Fruit fly (Drosophila melanogaster) whole organism, embryonic: ENCODE results near the gene CG16789.

Experiments used
- ATbp ChIP-seq: fragments of 200-800 bp; sonication (Bioruptor generic); optimal IDR thresholded peaks from 2 replicates; lab custom pipeline; 2017; ENCODE audit warnings: missing biosample characterization, mild to moderate bottlenecking, missing genetic modification characterization, missing genetic modification reagents
- BtbVII ChIP-seq: fragments of 200-800 bp; sonication (Bioruptor generic); optimal IDR thresholded peaks from 3 replicates; lab custom pipeline; 2017; ENCODE audit warnings: missing biosample characterization, mild to moderate bottlenecking, missing genetic modification characterization
- CG1024 ChIP-seq: fragments of 200-800 bp; sonication (Bioruptor generic); IDR thresholded peaks from 2 replicates; pipeline ENCODE4 v1.3.6; 2022; ENCODE audit warnings: missing biosample characterization, missing genetic modification characterization
- CG10321 ChIP-seq: fragments of 200-800 bp; sonication (Bioruptor generic); IDR thresholded peaks from 2 replicates; pipeline ENCODE4 v1.3.6; 2022; ENCODE audit warnings: missing biosample characterization, missing genetic modification characterization
- CG10959 ChIP-seq: fragments of 200-800 bp; sonication (Bioruptor generic); IDR thresholded peaks from 2 replicates; pipeline ENCODE4 v1.3.6; 2022; ENCODE audit warnings: missing biosample characterization, missing genetic modification characterization
- CG11085 ChIP-seq: fragments of 200-800 bp; sonication (Bioruptor generic); IDR thresholded peaks from 2 replicates; pipeline ENCODE4 v1.3.6; 2022; ENCODE audit warnings: missing biosample characterization, missing genetic modification characterization
- CG12155 ChIP-seq: fragments of 200-800 bp; sonication (Bioruptor generic); optimal IDR thresholded peaks from 3 replicates; lab custom pipeline; 2016; ENCODE audit warnings: missing biosample characterization, missing genetic modification characterization
- CG1233 ChIP-seq: fragments of 200-800 bp; sonication (Bioruptor generic); optimal IDR thresholded peaks from 4 replicates; lab custom pipeline; 2018; ENCODE audit warnings: missing biosample characterization, mild to moderate bottlenecking, missing genetic modification characterization
- CG15479 ChIP-seq: fragments of 200-800 bp; sonication (Bioruptor generic); optimal IDR thresholded peaks from 3 replicates; lab custom pipeline; 2019; ENCODE audit warnings: missing biosample characterization, mild to moderate bottlenecking, missing genetic modification characterization, moderate library complexity
- CG1647 ChIP-seq: fragments of 200-800 bp; sonication (Bioruptor generic); optimal IDR thresholded peaks from 3 replicates; lab custom pipeline; 2016; ENCODE audit warnings: missing biosample characterization, missing genetic modification characterization
- CG17361 ChIP-seq: fragments of 200-800 bp; sonication (Bioruptor generic); IDR thresholded peaks from 3 replicates; pipeline ENCODE4 v1.3.6; 2022; ENCODE audit warnings: missing biosample characterization, missing genetic modification characterization
- CG17829 ChIP-seq: fragments of 200-800 bp; optimal IDR thresholded peaks from 2 replicates; lab custom pipeline; 2019; ENCODE audit warnings: missing biosample characterization, mild to moderate bottlenecking, missing genetic modification characterization, moderate library complexity
- CG1792 ChIP-seq: fragments of 200-800 bp; sonication (Bioruptor generic); optimal IDR thresholded peaks from 2 replicates; lab custom pipeline; 2016; ENCODE audit warnings: missing biosample characterization, missing genetic modification characterization
- CG18619 ChIP-seq: fragments of 200-800 bp; sonication (Bioruptor generic); optimal IDR thresholded peaks from 3 replicates; lab custom pipeline; 2017; ENCODE audit warnings: missing biosample characterization, mild to moderate bottlenecking, missing genetic modification characterization
- CG18764 ChIP-seq: fragments of 200-800 bp; sonication (Bioruptor generic); optimal IDR thresholded peaks from 3 replicates; lab custom pipeline; 2016; ENCODE audit warnings: missing biosample characterization, missing genetic modification characterization
- CG2199 ChIP-seq: fragments of 200-800 bp; sonication (Bioruptor generic); IDR thresholded peaks from 3 replicates; pipeline ENCODE4 v1.3.6; 2022; ENCODE audit warnings: missing biosample characterization, missing genetic modification characterization
- CG30431 ChIP-seq: fragments of 200-800 bp; sonication (Bioruptor generic); optimal IDR thresholded peaks from 2 replicates; lab custom pipeline; 2017; ENCODE audit warnings: missing biosample characterization, missing genetic modification characterization
- CG32772 ChIP-seq: fragments of 200-800 bp; sonication (Bioruptor generic); IDR thresholded peaks from 2 replicates; pipeline ENCODE4 v1.3.6; 2022; ENCODE audit warnings: missing biosample characterization, missing genetic modification characterization
- CG3407 ChIP-seq: fragments of 200-800 bp; sonication (Bioruptor generic); optimal IDR thresholded peaks from 2 replicates; lab custom pipeline; 2018; ENCODE audit warnings: missing biosample characterization, mild to moderate bottlenecking, missing genetic modification characterization
- CG3726 ChIP-seq: fragments of 200-800 bp; sonication (Bioruptor generic); IDR thresholded peaks from 3 replicates; pipeline ENCODE4, ENCODE4 v1.3.6; 2022; ENCODE audit warnings: missing biosample characterization, missing genetic modification characterization
- CG7357 ChIP-seq: fragments of 200-800 bp; sonication (Bioruptor generic); IDR thresholded peaks from 3 replicates; pipeline ENCODE4 v1.3.6; 2022; ENCODE audit warnings: missing biosample characterization, missing genetic modification characterization
- CG8290 ChIP-seq, 3 experiments: fragments of 200-800 bp; sonication (Bioruptor generic); optimal IDR thresholded peaks; 2 replicates each; lab custom pipeline; 2016 to 2019; ENCODE audit warnings: missing biosample characterization in 3 of 3, missing genetic modification characterization in 3 of 3, mild to moderate bottlenecking in 2 of 3, moderate library complexity in 1 of 3
- Camta ChIP-seq: fragments of 200-800 bp; sonication (Bioruptor generic); optimal IDR thresholded peaks from 2 replicates; lab custom pipeline; 2016; ENCODE audit warnings: missing biosample characterization, missing genetic modification characterization
- Dip2 ChIP-seq: fragments of 200-800 bp; sonication (Bioruptor generic); IDR thresholded peaks from 2 replicates; pipeline ENCODE4 v1.3.6; 2022; ENCODE audit warnings: missing biosample characterization, missing genetic modification characterization
- ERR ChIP-seq: fragments of 200-800 bp; sonication (Bioruptor generic); optimal IDR thresholded peaks from 2 replicates; lab custom pipeline; 2016; ENCODE audit warnings: missing biosample characterization, missing genetic modification characterization
- H15 ChIP-seq: fragments of 200-800 bp; sonication (Bioruptor generic); IDR thresholded peaks from 3 replicates; pipeline ENCODE4 v1.3.6; 2022; ENCODE audit warnings: missing biosample characterization, missing genetic modification characterization
- MBD-R2 ChIP-seq: fragments of 200-800 bp; sonication (Bioruptor generic); IDR thresholded peaks from 2 replicates; pipeline ENCODE4 v1.3.6; 2022; ENCODE audit warnings: missing biosample characterization, missing genetic modification characterization
- NfI ChIP-seq: fragments of 200-800 bp; sonication (Bioruptor generic); optimal IDR thresholded peaks from 3 replicates; lab custom pipeline; 2018; ENCODE audit warnings: missing biosample characterization, mild to moderate bottlenecking, missing genetic modification characterization, moderate library complexity
- Rx ChIP-seq: fragments of 200-800 bp; sonication (Bioruptor generic); IDR thresholded peaks from 2 replicates; pipeline ENCODE4 v1.3.6; 2022; ENCODE audit warnings: missing biosample characterization, missing genetic modification characterization
- al ChIP-seq: fragments of 200-800 bp; sonication (Bioruptor generic); IDR thresholded peaks from 2 replicates; pipeline ENCODE4 v1.3.6; 2022; ENCODE audit warnings: missing biosample characterization, missing genetic modification characterization
- emc ChIP-seq: fragments of 200-800 bp; sonication (Bioruptor generic); optimal IDR thresholded peaks from 2 replicates; lab custom pipeline; 2016; ENCODE audit warnings: missing biosample characterization, missing genetic modification characterization
- fd102C ChIP-seq: fragments of 200-800 bp; sonication (Bioruptor generic); optimal IDR thresholded peaks from 2 replicates; lab custom pipeline; 2018; ENCODE audit warnings: missing biosample characterization, mild to moderate bottlenecking, missing genetic modification characterization, moderate library complexity
- gsb-n ChIP-seq: fragments of 200-800 bp; sonication (Bioruptor generic); optimal IDR thresholded peaks from 3 replicates; lab custom pipeline; 2018; ENCODE audit warnings: missing biosample characterization, mild to moderate bottlenecking, missing genetic modification characterization
- gt ChIP-seq: fragments of 200-800 bp; sonication (Bioruptor generic); IDR thresholded peaks from 2 replicates; pipeline ENCODE4 v1.3.6; 2022; ENCODE audit warnings: missing biosample characterization, missing genetic modification characterization
- jigr1 ChIP-seq: fragments of 200-800 bp; sonication (Bioruptor generic); IDR thresholded peaks from 3 replicates; pipeline ENCODE4 v1.3.6; 2022; ENCODE audit warnings: missing biosample characterization, missing genetic modification characterization
- lilli ChIP-seq: fragments of 200-800 bp; sonication (Bioruptor generic); optimal IDR thresholded peaks from 3 replicates; lab custom pipeline; 2016; ENCODE audit warnings: missing biosample characterization, missing genetic modification characterization
- oc ChIP-seq: fragments of 200-800 bp; sonication (Bioruptor generic); optimal IDR thresholded peaks from 2 replicates; lab custom pipeline; 2018; ENCODE audit warnings: missing biosample characterization, mild to moderate bottlenecking, missing genetic modification characterization, moderate library complexity
- odd ChIP-seq: fragments of 200-800 bp; sonication (Bioruptor generic); optimal IDR thresholded peaks from 2 replicates; lab custom pipeline; 2017; ENCODE audit warnings: missing biosample characterization, mild to moderate bottlenecking, missing genetic modification characterization
- pb ChIP-seq: fragments of 200-800 bp; sonication (Bioruptor generic); optimal IDR thresholded peaks from 3 replicates; lab custom pipeline; 2016; ENCODE audit warnings: missing biosample characterization, missing genetic modification characterization
- peb ChIP-seq: fragments of 200-800 bp; sonication (Bioruptor generic); IDR thresholded peaks from 2 replicates; pipeline ENCODE4 v1.3.6; 2022; ENCODE audit warnings: missing biosample characterization, missing genetic modification characterization
- phol ChIP-seq: fragments of 200-800 bp; sonication (Bioruptor generic); optimal IDR thresholded peaks from 3 replicates; lab custom pipeline; 2018; ENCODE audit warnings: missing biosample characterization, mild to moderate bottlenecking, missing genetic modification characterization, moderate library complexity
- prd ChIP-seq, 3 experiments: fragments of >200 bp in 2 of 3; fragments of 200-800 bp in 1 of 3; sonication (Bioruptor generic) in 1 of 3; optimal IDR thresholded peaks in 2 of 3; IDR thresholded peaks in 1 of 3; 2 replicates in 2 of 3; 3 replicates in 1 of 3; pipeline versions ENCODE4 v1.3.6 to Lab custom; 2017 to 2022; ENCODE audit warnings: missing biosample characterization in 1 of 3, missing genetic modification characterization in 1 of 3
- pzg ChIP-seq: fragments of 200-800 bp; sonication (Bioruptor generic); optimal IDR thresholded peaks from 3 replicates; lab custom pipeline; 2018; ENCODE audit warnings: missing biosample characterization, mild to moderate bottlenecking, missing genetic modification characterization, moderate library complexity
- run ChIP-seq: fragments of 200-800 bp; sonication (Bioruptor generic); optimal IDR thresholded peaks from 3 replicates; lab custom pipeline; 2018; ENCODE audit warnings: missing biosample characterization, mild to moderate bottlenecking, missing genetic modification characterization
- sens ChIP-seq: fragments of 200-800 bp; sonication (Bioruptor generic); peaks from one replicate; lab custom pipeline; 2016; ENCODE audit warnings: missing biosample characterization, missing genetic modification characterization
- shn ChIP-seq: fragments of 200-800 bp; sonication (Bioruptor generic); optimal IDR thresholded peaks from 3 replicates; lab custom pipeline; 2016; ENCODE audit warnings: missing biosample characterization, missing genetic modification characterization
- tgo ChIP-seq: fragments of 200-800 bp; sonication (Bioruptor generic); IDR thresholded peaks from 3 replicates; pipeline ENCODE4 v1.3.6; 2022; ENCODE audit warnings: missing biosample characterization, missing genetic modification characterization
- tna ChIP-seq: fragments of 200-800 bp; sonication (Bioruptor generic); IDR thresholded peaks from 2 replicates; pipeline ENCODE4 v1.3.6; 2022; ENCODE audit warnings: missing biosample characterization, missing genetic modification characterization; ENCODE audit not compliant: partially characterized antibody

CG16789 gene

dm6 chr3R:9527907-9528842 is 37.8 kb upstream of the CG16789 start (continued):
- TF ChIP-seq BtbVII (GFP tag; lab: Kevin White, UChicago) (peak; percentile 92), ATbp (GFP tag; lab: Kevin White, UChicago) (peak; percentile 81), pb (GFP tag; lab: Kevin White, UChicago) (peak; percentile 88), CG18764 (GFP tag; lab: Kevin White, UChicago) (peak; percentile 85), ERR (GFP tag; lab: Kevin White, UChicago) (peak; percentile 91), fd102C (GFP tag; lab: Kevin White, UChicago) (no peak), peb (GFP tag; lab: Robert Waterston, UW) (peak; percentile 65; the same call in 1 of the 2 replicates), CG17361 (GFP tag; lab: Robert Waterston, UW) (peak; percentile 86), emc (GFP tag; lab: Kevin White, UChicago) (peak; percentile 88), CG1024 (peak; percentile 59), gt (GFP tag; lab: Robert Waterston, UW) (no peak), run (tag; lab: Kevin White, UChicago) (peak; percentile 52), lilli (GFP tag; lab: Kevin White, UChicago) (peak; percentile 90), CG11085 (GFP tag; lab: Robert Waterston, UW) (peak; percentile 93), CG7357 (GFP tag; lab: Robert Waterston, UW) (peak; percentile 73; the same call in 2 of the 3 replicates), CG2199 (peak; percentile 90), prd (optimal IDR thresholded peaks at IDR 0.05; lab: Kevin White, UChicago) (no peak), prd (GFP tag; IDR thresholded peaks at IDR 0.05; lab: Robert Waterston, UW) (peak; percentile 92), CG3726 (GFP tag; lab: Robert Waterston, UW) (peak; percentile 86), CG32772 (GFP tag; lab: Robert Waterston, UW) (peak; percentile 87), al (GFP tag; lab: Robert Waterston, UW) (peak; percentile 92), H15 (GFP tag; lab: Robert Waterston, UW) (peak; percentile 86), CG12155 (peak; percentile 70), CG17829 (tag; lab: Kevin White, UChicago) (peak; percentile 74), CG15479 (GFP tag; lab: Kevin White, UChicago) (no peak), NfI (GFP tag; lab: Kevin White, UChicago) (peak; percentile 88), gsb-n (tag; lab: Kevin White, UChicago) (peak; percentile 31), CG18619 (GFP tag; lab: Kevin White, UChicago) (peak; percentile 67), Camta (GFP tag; lab: Kevin White, UChicago) (peak; percentile 77), odd (GFP tag; lab: Kevin White, UChicago) (peak; percentile 73), CG10321 (GFP tag; lab: Robert Waterston, UW) (peak; percentile 59), Rx (GFP tag; lab: Robert Waterston, UW) (peak; percentile 81), sens (GFP tag; lab: Kevin White, UChicago) (peak; percentile 95), CG1647 (GFP tag; lab: Kevin White, UChicago) (peak; percentile 94), Dip2 (GFP tag; lab: Robert Waterston, UW) (peak; percentile 27; the same call in 1 of the 2 replicates), MBD-R2 (GFP tag; lab: Robert Waterston, UW) (peak; percentile 88), CG30431 (GFP tag; lab: Kevin White, UChicago) (peak; percentile 56), CG1233 (GFP tag; lab: Kevin White, UChicago) (peak; percentile 89), phol (peak; percentile 75), CG10959 (GFP tag; lab: Robert Waterston, UW) (peak; percentile 78), shn (GFP tag; lab: Kevin White, UChicago) (peak; percentile 83), CG1792 (GFP tag; lab: Kevin White, UChicago) (peak; percentile 93), oc (tag; lab: Kevin White, UChicago) (no peak), pzg (GFP tag; lab: Kevin White, UChicago) (peak; percentile 23), jigr1 (GFP tag; lab: Robert Waterston, UW) (peak; percentile 66; the same call in 1 of the 3 replicates), CG3407 (GFP tag; lab: Kevin White, UChicago) (no peak), CG8290 (GFP tag; optimal IDR thresholded peaks at IDR 0.05; lab: Kevin White, UChicago) (no peak), CG8290 (tag; optimal IDR thresholded peaks at IDR 0.05; lab: Kevin White, UChicago) (peak in 1 of 2 experiments; percentile 94), tna (GFP tag; lab: Robert Waterston, UW) (peak; percentile 30; the same call in 1 of the 2 replicates), tgo (GFP tag; lab: Robert Waterston, UW) (peak; percentile 91)
